Worm (Caenorhabditis elegans): ENCODE data around the gene C13A2.5.

ce11 chrV:7295270-7295669 lies 19.7 kb downstream of the C13A2.5 start, which contains the start of gene F07G11.4:
- no peak for TF ChIP-seq mxl-3 (GFP tag; optimal IDR thresholded peaks at IDR 0.05)
- TF ChIP-seq nhr-41 (GFP tag; IDR thresholded peaks at IDR 0.05), result no peak
- no peak for TF ChIP-seq unc-39 (tag; optimal IDR thresholded peaks at IDR 0.05)
- TF ChIP-seq fkh-10 (GFP tag; optimal IDR thresholded peaks at IDR 0.05), result no peak
- no peak for TF ChIP-seq snpc-1.2 (GFP tag; IDR thresholded peaks at IDR 0.05)
- TF ChIP-seq ceh-82 (tag; optimal IDR thresholded peaks at IDR 0.05), result no peak
- TF ChIP-seq lsy-2 (tag; optimal IDR thresholded peaks at IDR 0.05), result no peak
- TF ChIP-seq pha-4 (GFP tag; IDR thresholded peaks at IDR 0.05), result no peak
- no peak for TF ChIP-seq pha-4 (tag; optimal IDR thresholded peaks at IDR 0.05)
- TF ChIP-seq F26F4.8 (GFP tag; conservative IDR thresholded peaks at IDR 0.05), result no peak
- no peak for TF ChIP-seq egl-43 (GFP tag; IDR thresholded peaks at IDR 0.05)
- TF ChIP-seq mdl-1 (tag; optimal IDR thresholded peaks at IDR 0.05), result no peak
- TF ChIP-seq zfp-2 (tag; optimal IDR thresholded peaks at IDR 0.05), result no peak
- TF ChIP-seq nhr-28 (tag; optimal IDR thresholded peaks at IDR 0.05), result no peak
